Worm (Caenorhabditis elegans): ENCODE data around the gene clec-31.

DNA sequence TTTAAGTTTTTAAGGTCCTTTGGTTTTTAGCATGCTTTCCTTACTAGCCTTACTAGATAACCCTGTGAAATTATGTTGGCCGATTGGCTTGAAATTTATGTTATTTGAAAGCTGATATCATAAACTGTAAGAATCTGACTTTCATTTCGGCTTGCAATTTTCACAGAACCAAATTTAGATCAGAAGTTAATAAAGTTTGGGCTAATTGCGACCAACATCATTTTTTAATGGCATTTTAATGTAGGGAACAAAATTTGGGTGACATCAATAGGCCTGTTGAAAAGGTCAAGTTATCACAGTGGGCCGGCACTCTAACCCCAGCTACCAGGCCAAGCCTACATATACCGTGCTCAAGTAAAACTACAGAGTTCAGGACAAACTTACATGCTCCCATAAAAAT is 26.6 kb downstream of the clec-31 start:
- TF ChIP-seq ama-1 (optimal IDR thresholded peaks at IDR 0.05) (no peak), lsy-2 (tag; optimal IDR thresholded peaks at IDR 0.05) (no peak), R02D3.7 (tag; optimal IDR thresholded peaks at IDR 0.05) (no peak), lin-39 (tag; optimal IDR thresholded peaks at IDR 0.05) (no peak), blmp-1 (tag; optimal IDR thresholded peaks at IDR 0.05; ENCODE audit: insufficient read depth) (no peak), ZK546.5 (tag; optimal IDR thresholded peaks at IDR 0.05) (no peak), aly-2 (tag; optimal IDR thresholded peaks at IDR 0.05) (no peak)

All from whole organism, L2 larva.